Fruit fly (Drosophila melanogaster): ENCODE data around the gene PIG-H.

DNA sequence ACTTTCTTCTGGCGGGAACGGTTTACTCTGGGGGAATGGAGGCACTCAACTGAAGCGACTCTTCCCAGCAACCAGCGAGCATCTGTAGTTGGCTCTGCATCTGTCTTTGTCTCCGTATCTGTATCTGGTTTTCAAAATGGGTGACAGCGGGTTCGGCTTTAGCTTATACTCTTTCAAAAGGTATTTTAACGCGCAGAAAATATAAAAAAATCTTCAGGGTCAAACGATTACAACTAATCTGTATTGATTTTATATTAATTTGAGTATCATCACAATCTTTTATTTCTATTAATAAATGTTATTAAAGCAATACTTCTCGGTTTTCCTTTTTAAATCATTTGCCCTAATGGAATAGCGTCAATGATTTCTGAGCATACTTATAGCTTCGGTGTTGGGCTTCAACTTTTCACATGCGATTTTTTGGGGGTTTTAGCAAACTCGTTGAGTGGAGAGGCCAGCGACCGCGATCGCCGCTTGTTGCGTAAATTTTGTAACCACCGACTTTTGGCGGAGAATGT lies 29.9 kb downstream of the PIG-H start, which contains the start of gene ImpE3:
- TF ChIP-seq h (optimal IDR thresholded peaks at IDR 0.05) (no peak), Myc (optimal IDR thresholded peaks at IDR 0.05) (no peak), psq (optimal IDR thresholded peaks at IDR 0.05) (no peak), Sin3A (optimal IDR thresholded peaks at IDR 0.05) (no peak), ttk (optimal IDR thresholded peaks at IDR 0.05) (no peak)
